Worm (Caenorhabditis elegans): ENCODE data around the gene sra-32.

- no peak for TF ChIP-seq flt-1 (GFP tag; IDR thresholded peaks at IDR 0.05)
- no peak for TF ChIP-seq ref-1 (GFP tag; conservative IDR thresholded peaks at IDR 0.05)
Measured at ce11 chrII:4577391-4577790, 45.6 kb upstream of the sra-32 start.
